Worm (Caenorhabditis elegans) whole organism, L4/young adult: ENCODE measurements around the gene ZK792.5.

ENCODE experiments used
- dao-5 ChIP-seq: sonication (generic microtip); optimal IDR thresholded peaks from 2 replicates; lab custom pipeline; 2016; ENCODE audit warnings: missing genotype, missing genetic modification characterization, moderate library complexity, missing compliant biosample characterization
- him-1 ChIP-seq: sonication (generic microtip); optimal IDR thresholded peaks from 2 replicates; lab custom pipeline; 2016; ENCODE audit warnings: missing genotype, missing genetic modification reagents, missing genetic modification characterization, missing compliant biosample characterization

ce11 chrIV:11717094-11717876, 29.4 kb upstream of the ZK792.5 start:
- TF ChIP-seq dao-5 (no peak), him-1 (no peak)
